Fruit fly (Drosophila melanogaster) whole organism, prepupa: Measurements from ENCODE around the gene Ada1-1.
"Not testable (repeated sequence)": the region's sequence is repeated elsewhere in the genome, so short reads cannot be mapped to it uniquely, and the experiment has no call there.

Experiments
- CG11294 ChIP-seq: fragments of 200-800 bp; sonication (Bioruptor generic); IDR thresholded peaks from 2 replicates; pipeline ENCODE4 v1.3.6; 2022; ENCODE audit warnings: missing biosample characterization, missing genetic modification characterization
- CG16779 ChIP-seq: fragments of 200-800 bp; sonication (Bioruptor generic); optimal IDR thresholded peaks from 3 replicates; lab custom pipeline; 2017; ENCODE audit warnings: missing biosample characterization, mild to moderate bottlenecking, missing genetic modification characterization
- CG3919 ChIP-seq: fragments of 200-800 bp; sonication (Bioruptor generic); optimal IDR thresholded peaks from 3 replicates; lab custom pipeline; 2016; ENCODE audit warnings: missing biosample characterization, missing genetic modification characterization
- Ets96B ChIP-seq: fragments of 200-800 bp; optimal IDR thresholded peaks from 2 replicates; lab custom pipeline; 2019; ENCODE audit warnings: missing biosample characterization, mild to moderate bottlenecking, missing genetic modification characterization, moderate library complexity
- Gug ChIP-seq: fragments of 200-800 bp; sonication (Bioruptor generic); IDR thresholded peaks from 2 replicates; pipeline ENCODE4 v1.3.6; 2022; ENCODE audit warnings: missing biosample characterization, missing genetic modification characterization
- Hr4 ChIP-seq: fragments of 200-800 bp; sonication (Bioruptor generic); optimal IDR thresholded peaks from 3 replicates; lab custom pipeline; 2016; ENCODE audit warnings: missing biosample characterization, missing genetic modification characterization
- Smox ChIP-seq: fragments of 200-800 bp; sonication (Bioruptor generic); optimal IDR thresholded peaks from 3 replicates; lab custom pipeline; 2016; ENCODE audit warnings: missing biosample characterization, missing genetic modification characterization
- Sox15 ChIP-seq: fragments of 200-800 bp; sonication (Bioruptor generic); optimal IDR thresholded peaks from 3 replicates; lab custom pipeline; 2016; ENCODE audit warnings: missing biosample characterization, missing genetic modification characterization
- cyc ChIP-seq: fragments of 200-800 bp; sonication (Bioruptor generic); optimal IDR thresholded peaks from 3 replicates; lab custom pipeline; 2016; ENCODE audit warnings: missing biosample characterization, missing genetic modification characterization
- dac ChIP-seq: fragments of 200-800 bp; sonication (Bioruptor generic); optimal IDR thresholded peaks from 2 replicates; lab custom pipeline; 2017; ENCODE audit warnings: missing biosample characterization, mild to moderate bottlenecking, missing genetic modification characterization
- eg ChIP-seq: fragments of 200-800 bp; sonication (Bioruptor generic); IDR thresholded peaks from 3 replicates; pipeline ENCODE4 v1.3.6; 2022; ENCODE audit warnings: missing biosample characterization, missing genetic modification characterization
- ss ChIP-seq, 2 experiments: fragments of 200-800 bp; sonication (Bioruptor generic); optimal IDR thresholded peaks; 2 replicates in 1 of 2; 3 replicates in 1 of 2; lab custom pipeline; 2017 to 2018; ENCODE audit warnings: mild to moderate bottlenecking in 2 of 2, missing biosample characterization in 2 of 2, missing genetic modification characterization in 2 of 2, moderate library complexity in 1 of 2
- topi ChIP-seq: fragments of 200-800 bp; sonication (Bioruptor generic); optimal IDR thresholded peaks from 3 replicates; lab custom pipeline; 2016; ENCODE audit warnings: missing biosample characterization, missing genetic modification characterization

DNA sequence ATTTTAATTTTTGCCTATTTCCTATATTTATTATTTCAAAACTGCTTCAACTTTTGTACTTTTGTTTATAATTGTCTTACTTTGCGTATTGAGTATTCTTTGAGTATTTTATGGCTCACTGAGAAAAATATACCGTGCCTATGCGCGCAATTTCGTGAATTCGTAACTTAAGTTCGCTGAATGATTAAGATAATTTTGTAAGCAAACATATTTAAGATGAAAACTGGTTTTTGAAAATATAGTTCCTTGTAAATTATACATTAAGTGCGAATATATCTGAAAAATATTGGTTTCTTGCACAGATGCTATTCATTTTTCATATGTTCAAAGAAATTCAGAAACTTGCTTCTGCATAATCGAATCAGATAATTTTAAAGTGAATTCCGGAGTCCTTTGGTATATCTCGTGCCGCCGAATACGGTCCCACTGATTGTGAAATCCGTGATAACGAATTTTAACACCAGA is 2.7 kb downstream of the Ada1-1 start, which contains the start of the genes CG18787 and Nfs1:
- not testable (repeated sequence) for TF ChIP-seq cyc; Ets96B (tag; lab: Kevin White, UChicago); CG3919; Smox (GFP tag; lab: Kevin White, UChicago); CG11294 (GFP tag; lab: Robert Waterston, UW); topi; Sox15 (GFP tag; lab: Kevin White, UChicago); Gug; ss (GFP tag; optimal IDR thresholded peaks at IDR 0.05; lab: Kevin White, UChicago); CG16779; dac (GFP tag; lab: Kevin White, UChicago); Hr4 (GFP tag; lab: Kevin White, UChicago); eg
